Worm (Caenorhabditis elegans) whole organism, young adult: Measurements from ENCODE around the gene F58F9.1.

Experiments used
- D2030.7 ChIP-seq: fragments of 200-800 bp; sonication (Bioruptor generic); IDR thresholded peaks from 2 replicates; pipeline ENCODE4 v1.3.6; 2022; ENCODE audit warnings: missing genetic modification reagents, missing genetic modification characterization, missing compliant biosample characterization
- athp-1 ChIP-seq: sonication (generic microtip); optimal IDR thresholded peaks from 2 replicates; lab custom pipeline; 2017; ENCODE audit warnings: mild to moderate bottlenecking, missing genetic modification characterization, missing compliant biosample characterization
- bed-1 ChIP-seq: fragments of 200-800 bp; sonication (Bioruptor generic); IDR thresholded peaks from 2 replicates; pipeline ENCODE4 v1.3.6; 2022; ENCODE audit warnings: missing genetic modification reagents, missing genetic modification characterization, missing compliant biosample characterization
- hlh-12 ChIP-seq: sonication (generic microtip); optimal IDR thresholded peaks from 2 replicates; lab custom pipeline; 2016; ENCODE audit warnings: missing genetic modification characterization, missing compliant biosample characterization
- mxl-1 ChIP-seq: sonication (generic microtip); optimal IDR thresholded peaks from 2 replicates; lab custom pipeline; 2016; ENCODE audit warnings: missing genetic modification characterization, missing compliant biosample characterization
- nhr-90 ChIP-seq: sonication (generic microtip); optimal IDR thresholded peaks from 2 replicates; lab custom pipeline; 2016; ENCODE audit warnings: missing genotype, mild to moderate bottlenecking, missing genetic modification characterization, missing compliant biosample characterization
- tbx-9 ChIP-seq: sonication (generic microtip); optimal IDR thresholded peaks from 2 replicates; lab custom pipeline; 2016; ENCODE audit warnings: borderline replicate concordance, missing genetic modification characterization, inconsistent platforms, missing compliant biosample characterization
- unc-130 ChIP-seq: sonication (generic microtip); optimal IDR thresholded peaks from 2 replicates; lab custom pipeline; 2016; ENCODE audit warnings: missing genetic modification reagents, missing genetic modification characterization, missing compliant biosample characterization

ce11 chrIV:6209337-6209736, 40.3 kb upstream of the F58F9.1 start:
- no peak for TF ChIP-seq mxl-1 (tag; lab: Kevin White, UChicago)
- no peak for TF ChIP-seq nhr-90 (tag; lab: Kevin White, UChicago)
- no peak for TF ChIP-seq hlh-12 (tag; lab: Kevin White, UChicago)
- no peak for TF ChIP-seq tbx-9
- TF ChIP-seq bed-1 (GFP tag; lab: Robert Waterston, UW): no peak
- TF ChIP-seq athp-1: no peak
- TF ChIP-seq D2030.7 (GFP tag; lab: Robert Waterston, UW): no peak
- no peak for TF ChIP-seq unc-130 (GFP tag; lab: Kevin White, UChicago)
